Fruit fly (Drosophila melanogaster) whole organism, prepupa: ENCODE results near the gene CG17242.

Experiments
- Blimp-1 ChIP-seq: fragments of 200-800 bp; sonication (Bioruptor generic); optimal IDR thresholded peaks from 3 replicates; lab custom pipeline; 2017; ENCODE audit warnings: missing biosample characterization, missing genetic modification characterization, mild to moderate bottlenecking, moderate library complexity, missing genetic modification reagents
- CG10669 ChIP-seq: fragments of 200-800 bp; sonication (Bioruptor generic); optimal IDR thresholded peaks from 3 replicates; lab custom pipeline; 2018; ENCODE audit warnings: missing biosample characterization, mild to moderate bottlenecking, missing genetic modification characterization, moderate library complexity
- CG11294 ChIP-seq: fragments of 200-800 bp; sonication (Bioruptor generic); IDR thresholded peaks from 2 replicates; pipeline ENCODE4 v1.3.6; 2022; ENCODE audit warnings: missing biosample characterization, missing genetic modification characterization
- CG11762 ChIP-seq: fragments of 200-800 bp; sonication (Bioruptor generic); optimal IDR thresholded peaks from 3 replicates; lab custom pipeline; 2016; ENCODE audit warnings: missing biosample characterization, missing genetic modification characterization; ENCODE audit not compliant: insufficient read depth
- CG11902 ChIP-seq: fragments of 200-800 bp; sonication (Bioruptor generic); optimal IDR thresholded peaks from 3 replicates; lab custom pipeline; 2016; ENCODE audit warnings: missing biosample characterization, missing genetic modification characterization
- CG15336 ChIP-seq: fragments of 200-800 bp; sonication (Bioruptor generic); IDR thresholded peaks from 2 replicates; pipeline ENCODE4 v1.3.6; 2022; ENCODE audit warnings: missing biosample characterization, missing genetic modification characterization
- CG16779 ChIP-seq: fragments of 200-800 bp; sonication (Bioruptor generic); optimal IDR thresholded peaks from 3 replicates; lab custom pipeline; 2017; ENCODE audit warnings: missing biosample characterization, mild to moderate bottlenecking, missing genetic modification characterization
- CG3032 ChIP-seq: fragments of 200-800 bp; optimal IDR thresholded peaks from 2 replicates; lab custom pipeline; 2019; ENCODE audit warnings: missing biosample characterization, mild to moderate bottlenecking, missing genetic modification characterization, moderate library complexity
- CG31627 ChIP-seq: fragments of 200-800 bp; sonication (Bioruptor generic); optimal IDR thresholded peaks from 3 replicates; lab custom pipeline; 2016; ENCODE audit warnings: missing biosample characterization, missing genetic modification characterization
- CG32006 ChIP-seq: fragments of 200-800 bp; sonication (Bioruptor generic); optimal IDR thresholded peaks from 3 replicates; lab custom pipeline; 2017; ENCODE audit warnings: missing biosample characterization, mild to moderate bottlenecking, missing genetic modification characterization
- CG34406 ChIP-seq: fragments of 200-800 bp; sonication (Bioruptor generic); optimal IDR thresholded peaks from 3 replicates; lab custom pipeline; 2016; ENCODE audit warnings: missing biosample characterization, missing genetic modification characterization
- CG3919 ChIP-seq: fragments of 200-800 bp; sonication (Bioruptor generic); optimal IDR thresholded peaks from 3 replicates; lab custom pipeline; 2016; ENCODE audit warnings: missing biosample characterization, missing genetic modification characterization
- CG6163 ChIP-seq: fragments of 200-800 bp; sonication (Bioruptor generic); IDR thresholded peaks from 3 replicates; pipeline ENCODE4 v1.3.6; 2022; ENCODE audit warnings: missing biosample characterization, missing genetic modification characterization
- CG6276 ChIP-seq: fragments of 200-800 bp; sonication (Bioruptor generic); optimal IDR thresholded peaks from 2 replicates; lab custom pipeline; 2017; ENCODE audit warnings: missing biosample characterization, mild to moderate bottlenecking, missing genetic modification characterization
- CG6792 ChIP-seq: fragments of 200-800 bp; sonication (Bioruptor generic); optimal IDR thresholded peaks from 3 replicates; lab custom pipeline; 2016; ENCODE audit warnings: missing biosample characterization, missing genetic modification characterization
- CG6854 ChIP-seq: fragments of 200-800 bp; sonication (Bioruptor generic); optimal IDR thresholded peaks from 2 replicates; lab custom pipeline; 2017; ENCODE audit warnings: missing biosample characterization, mild to moderate bottlenecking, missing genetic modification characterization
- CG7368 ChIP-seq: fragments of 200-800 bp; sonication (Bioruptor generic); optimal IDR thresholded peaks from 3 replicates; lab custom pipeline; 2016; ENCODE audit warnings: missing biosample characterization, missing genetic modification characterization
- CG8319 ChIP-seq: fragments of 200-800 bp; sonication (Bioruptor generic); optimal IDR thresholded peaks from 3 replicates; lab custom pipeline; 2016; ENCODE audit warnings: missing biosample characterization, missing genetic modification characterization
- CG8632 ChIP-seq: fragments of 200-800 bp; sonication (Bioruptor generic); optimal IDR thresholded peaks from 3 replicates; lab custom pipeline; 2016; ENCODE audit warnings: missing biosample characterization, missing genetic modification characterization
- CG9139 ChIP-seq: fragments of 200-800 bp; sonication (Bioruptor generic); optimal IDR thresholded peaks from 3 replicates; lab custom pipeline; 2017; ENCODE audit warnings: missing biosample characterization, mild to moderate bottlenecking, missing genetic modification characterization
- Eip75B ChIP-seq: fragments of 200-800 bp; sonication (Bioruptor generic); optimal IDR thresholded peaks from 3 replicates; lab custom pipeline; 2016; ENCODE audit warnings: missing biosample characterization, missing genetic modification characterization
- Eip78C ChIP-seq: fragments of 200-800 bp; sonication (Bioruptor generic); peaks from one replicate; lab custom pipeline; 2016; ENCODE audit warnings: missing biosample characterization, missing genetic modification characterization
- Eip93F ChIP-seq: fragments of 200-800 bp; sonication (Bioruptor generic); optimal IDR thresholded peaks from 2 replicates; lab custom pipeline; 2016; ENCODE audit warnings: missing biosample characterization, mild to moderate bottlenecking, missing genetic modification characterization
- Ets21C ChIP-seq: fragments of 200-800 bp; sonication (Bioruptor generic); optimal IDR thresholded peaks from 3 replicates; lab custom pipeline; 2016; ENCODE audit warnings: missing biosample characterization, missing genetic modification characterization
- Ets96B ChIP-seq: fragments of 200-800 bp; optimal IDR thresholded peaks from 2 replicates; lab custom pipeline; 2019; ENCODE audit warnings: missing biosample characterization, mild to moderate bottlenecking, missing genetic modification characterization, moderate library complexity
- Gug ChIP-seq: fragments of 200-800 bp; sonication (Bioruptor generic); IDR thresholded peaks from 2 replicates; pipeline ENCODE4 v1.3.6; 2022; ENCODE audit warnings: missing biosample characterization, missing genetic modification characterization
- Hr39 ChIP-seq: fragments of 200-800 bp; sonication (Bioruptor generic); optimal IDR thresholded peaks from 2 replicates; lab custom pipeline; 2016; ENCODE audit warnings: missing biosample characterization, missing genetic modification characterization
- Hr4 ChIP-seq: fragments of 200-800 bp; sonication (Bioruptor generic); optimal IDR thresholded peaks from 3 replicates; lab custom pipeline; 2016; ENCODE audit warnings: missing biosample characterization, missing genetic modification characterization
- Met ChIP-seq: fragments of 200-800 bp; sonication (Bioruptor generic); optimal IDR thresholded peaks from 3 replicates; lab custom pipeline; 2016; ENCODE audit warnings: missing biosample characterization, missing genetic modification characterization
- OdsH ChIP-seq: fragments of 200-800 bp; sonication (Bioruptor generic); optimal IDR thresholded peaks from 3 replicates; lab custom pipeline; 2016; ENCODE audit warnings: missing biosample characterization, missing genetic modification characterization
- Smox ChIP-seq: fragments of 200-800 bp; sonication (Bioruptor generic); optimal IDR thresholded peaks from 3 replicates; lab custom pipeline; 2016; ENCODE audit warnings: missing biosample characterization, missing genetic modification characterization
- Sox14 ChIP-seq: fragments of 200-800 bp; sonication (Bioruptor generic); optimal IDR thresholded peaks from 3 replicates; lab custom pipeline; 2016; ENCODE audit warnings: missing biosample characterization, missing genetic modification characterization
- achi ChIP-seq: fragments of 200-800 bp; sonication (Bioruptor generic); optimal IDR thresholded peaks from 3 replicates; lab custom pipeline; 2016; ENCODE audit warnings: missing biosample characterization, missing genetic modification characterization
- acj6 ChIP-seq: fragments of 200-800 bp; sonication (Bioruptor generic); optimal IDR thresholded peaks from 3 replicates; lab custom pipeline; 2016; ENCODE audit warnings: missing biosample characterization, missing genetic modification characterization
- cyc ChIP-seq: fragments of 200-800 bp; sonication (Bioruptor generic); optimal IDR thresholded peaks from 3 replicates; lab custom pipeline; 2016; ENCODE audit warnings: missing biosample characterization, missing genetic modification characterization
- dsx ChIP-seq: fragments of 200-800 bp; optimal IDR thresholded peaks from 3 replicates; lab custom pipeline; 2019; ENCODE audit warnings: missing biosample characterization, mild to moderate bottlenecking, missing genetic modification characterization, moderate library complexity; ENCODE audit not compliant: poor library complexity, severe bottlenecking
- eg ChIP-seq: fragments of 200-800 bp; sonication (Bioruptor generic); IDR thresholded peaks from 3 replicates; pipeline ENCODE4 v1.3.6; 2022; ENCODE audit warnings: missing biosample characterization, missing genetic modification characterization
- fd59A ChIP-seq: fragments of 200-800 bp; sonication (Bioruptor generic); optimal IDR thresholded peaks from 2 replicates; lab custom pipeline; 2017; ENCODE audit warnings: missing biosample characterization, mild to moderate bottlenecking, missing genetic modification characterization, missing genetic modification reagents
- fkh ChIP-seq: fragments of 200-800 bp; sonication (Bioruptor generic); optimal IDR thresholded peaks from 3 replicates; lab custom pipeline; 2017; ENCODE audit warnings: missing biosample characterization, mild to moderate bottlenecking, missing genetic modification characterization, moderate library complexity
- lz ChIP-seq: fragments of 200-800 bp; sonication (Bioruptor generic); optimal IDR thresholded peaks from 3 replicates; lab custom pipeline; 2016; ENCODE audit warnings: missing biosample characterization, missing genetic modification characterization
- net ChIP-seq: fragments of 200-800 bp; sonication (Bioruptor generic); optimal IDR thresholded peaks from 3 replicates; lab custom pipeline; 2016; ENCODE audit warnings: missing biosample characterization, missing genetic modification characterization
- pdm3 ChIP-seq: fragments of 200-800 bp; sonication (Bioruptor generic); optimal IDR thresholded peaks from 3 replicates; lab custom pipeline; 2016; ENCODE audit warnings: missing biosample characterization, missing genetic modification characterization
- salr ChIP-seq, 2 experiments: fragments of 200-800 bp; sonication (Bioruptor generic); optimal IDR thresholded peaks; 3 replicates each; lab custom pipeline; 2016 to 2018; ENCODE audit warnings: missing biosample characterization in 2 of 2, missing genetic modification characterization in 2 of 2, mild to moderate bottlenecking in 1 of 2
- ss ChIP-seq, 2 experiments: fragments of 200-800 bp; sonication (Bioruptor generic); optimal IDR thresholded peaks; 2 replicates in 1 of 2; 3 replicates in 1 of 2; lab custom pipeline; 2017 to 2018; ENCODE audit warnings: mild to moderate bottlenecking in 2 of 2, missing biosample characterization in 2 of 2, missing genetic modification characterization in 2 of 2, moderate library complexity in 1 of 2
- svp ChIP-seq: fragments of 200-800 bp; sonication (Bioruptor generic); peaks from one replicate; lab custom pipeline; 2016; ENCODE audit warnings: missing biosample characterization, missing genetic modification characterization
- topi ChIP-seq: fragments of 200-800 bp; sonication (Bioruptor generic); optimal IDR thresholded peaks from 3 replicates; lab custom pipeline; 2016; ENCODE audit warnings: missing biosample characterization, missing genetic modification characterization
- vri ChIP-seq: fragments of 200-800 bp; sonication (Bioruptor generic); optimal IDR thresholded peaks from 3 replicates; lab custom pipeline; 2016; ENCODE audit warnings: missing biosample characterization, mild to moderate bottlenecking, missing genetic modification characterization

The CG17242 gene

dm6 chr2L:2228179-2228849 lies 40.6 kb downstream of the CG17242 start:
- TF ChIP-seq eg (GFP tag; lab: Robert Waterston, UW), result no peak
- no peak for TF ChIP-seq Eip75B
- no peak for TF ChIP-seq Smox (GFP tag; lab: Kevin White, UChicago)
- TF ChIP-seq Hr4 (GFP tag; lab: Kevin White, UChicago), result no peak
- peak; percentile 71 for TF ChIP-seq svp (GFP tag; lab: Kevin White, UChicago)
- TF ChIP-seq fkh, result peak; percentile 58
- peak; percentile 60 for TF ChIP-seq Sox14 (GFP tag; lab: Kevin White, UChicago)
- TF ChIP-seq Eip93F (GFP tag; lab: Kevin White, UChicago), result peak; percentile 52
- no peak for TF ChIP-seq CG11762 (GFP tag; lab: Kevin White, UChicago)
- TF ChIP-seq CG11902, result no peak
- no peak for TF ChIP-seq CG7368 (GFP tag; lab: Kevin White, UChicago)
- TF ChIP-seq lz, result no peak
- TF ChIP-seq CG15336 (GFP tag; lab: Robert Waterston, UW), result 0 out of 2 replicates have a peak, but pooled peaks have one; percentile 16
- peak; percentile 37 for TF ChIP-seq Eip78C
- TF ChIP-seq vri (GFP tag; lab: Kevin White, UChicago), result peak; percentile 81

dm6 chr2L:2227316-2227715 lies 41.6 kb downstream of the CG17242 start:
- TF ChIP-seq Smox (GFP tag; lab: Kevin White, UChicago) (peak; percentile 76), OdsH (GFP tag; lab: Kevin White, UChicago) (peak; percentile 85), CG6276 (peak; percentile 72), cyc (GFP tag; lab: Kevin White, UChicago) (peak; percentile 69), net (GFP tag; lab: Kevin White, UChicago) (peak; percentile 88), Ets96B (tag; lab: Kevin White, UChicago) (peak; percentile 67), CG3919 (peak; percentile 86), fd59A (GFP tag; lab: Kevin White, UChicago) (peak; percentile 58), CG6854 (peak; percentile 30), CG31627 (peak; percentile 83), eg (GFP tag; lab: Robert Waterston, UW) (peak; percentile 89), Blimp-1 (peak; percentile 30), pdm3 (GFP tag; lab: Kevin White, UChicago) (peak; percentile 86), Met (peak; percentile 81), Gug (peak; percentile 75), Hr39 (GFP tag; lab: Kevin White, UChicago) (peak; percentile 77), vri (GFP tag; lab: Kevin White, UChicago) (peak; percentile 65), CG11902 (peak; percentile 47), CG11294 (GFP tag; lab: Robert Waterston, UW) (peak; percentile 70), lz (peak; percentile 70), salr (GFP tag; optimal IDR thresholded peaks at IDR 0.05; lab: Kevin White, UChicago) (peak in 1 of 2 experiments; percentile 50), Eip75B (peak; percentile 76), topi (peak; percentile 76), Ets21C (GFP tag; lab: Kevin White, UChicago) (peak; percentile 68), CG34406 (GFP tag; lab: Kevin White, UChicago) (peak; percentile 80), dsx (peak; percentile 73), CG3032 (tag; lab: Kevin White, UChicago) (peak; percentile 66), CG15336 (GFP tag; lab: Robert Waterston, UW) (peak; percentile 87), CG6163 (peak; percentile 87), CG10669 (GFP tag; lab: Kevin White, UChicago) (peak; percentile 71), Eip78C (peak; percentile 88), achi (peak; percentile 74), CG8319 (GFP tag; lab: Kevin White, UChicago) (no peak), CG32006 (GFP tag; lab: Kevin White, UChicago) (peak; percentile 80), CG9139 (GFP tag; lab: Kevin White, UChicago) (no peak), CG8632 (peak; percentile 80), CG16779 (tag; lab: Kevin White, UChicago) (peak; percentile 53), ss (GFP tag; optimal IDR thresholded peaks at IDR 0.05; lab: Kevin White, UChicago) (peak; percentile 29 to 33), fkh (no peak), acj6 (peak; percentile 78), CG6792 (GFP tag; lab: Kevin White, UChicago) (peak; percentile 81), Hr4 (GFP tag; lab: Kevin White, UChicago) (peak; percentile 87)
